Fruit fly (Drosophila melanogaster) whole organism, wandering third instar larva: Measurements from ENCODE around the gene CG6678.

ENCODE experiments used
- Abd-B ChIP-seq: fragments of >200 bp; optimal IDR thresholded peaks from 2 replicates; lab custom pipeline; 2017; ENCODE audit warnings: missing biosample characterization, missing genetic modification characterization
- CG9705 ChIP-seq: fragments of 200-800 bp; sonication (Bioruptor generic); optimal IDR thresholded peaks from 2 replicates; lab custom pipeline; 2018; ENCODE audit warnings: missing biosample characterization, mild to moderate bottlenecking, missing genetic modification characterization
- CrebA ChIP-seq: fragments of 200-800 bp; sonication (Bioruptor generic); optimal IDR thresholded peaks from 2 replicates; lab custom pipeline; 2016; ENCODE audit warnings: missing biosample characterization, mild to moderate bottlenecking, missing genetic modification characterization, borderline replicate concordance
- Dfd ChIP-seq: fragments of >200 bp; optimal IDR thresholded peaks from 2 replicates; lab custom pipeline; 2017; ENCODE audit warnings: missing biosample characterization, missing genetic modification characterization
- Dif ChIP-seq: fragments of 200-275, 200-300 bp; sonication (Bioruptor generic); optimal IDR thresholded peaks from 2 replicates; lab custom pipeline; 2018; ENCODE audit warnings: missing biosample characterization, missing genetic modification characterization; ENCODE audit not compliant: partially characterized antibody
- GATAd ChIP-seq: sonication (Bioruptor generic); optimal IDR thresholded peaks from 2 replicates; lab custom pipeline; 2016; ENCODE audit warnings: missing biosample characterization, missing genetic modification characterization
- HLH106 ChIP-seq: fragments of 200-800 bp; optimal IDR thresholded peaks from 3 replicates; lab custom pipeline; 2019; ENCODE audit warnings: missing biosample characterization, mild to moderate bottlenecking, missing genetic modification characterization, moderate library complexity
- Hr83 ChIP-seq: fragments of 200-300 bp; sonication (Bioruptor generic); optimal IDR thresholded peaks from 2 replicates; lab custom pipeline; 2016; ENCODE audit warnings: missing biosample characterization, mild to moderate bottlenecking, missing genetic modification characterization, moderate library complexity; ENCODE audit not compliant: poor library complexity, severe bottlenecking
- Jra ChIP-seq: sonication (Bioruptor generic); optimal IDR thresholded peaks from 2 replicates; lab custom pipeline; 2016; ENCODE audit warnings: missing biosample characterization, missing genetic modification characterization
- Mio ChIP-seq: sonication (Bioruptor generic); optimal IDR thresholded peaks from 2 replicates; lab custom pipeline; 2016; ENCODE audit warnings: missing biosample characterization, missing genetic modification characterization
- Myc ChIP-seq: fragments of >200 bp; optimal IDR thresholded peaks from 2 replicates; lab custom pipeline; 2017
- Rel ChIP-seq, 2 experiments: fragments of 200-800 bp; sonication (Bioruptor generic) in 1 of 2; optimal IDR thresholded peaks; 2 replicates in 1 of 2; 3 replicates in 1 of 2; lab custom pipeline; 2016 to 2019; ENCODE audit warnings: mild to moderate bottlenecking in 2 of 2, missing biosample characterization in 2 of 2, missing genetic modification characterization in 2 of 2, moderate library complexity in 1 of 2
- Sp1 ChIP-seq: fragments of 200-800 bp; sonication (Bioruptor generic); optimal IDR thresholded peaks from 3 replicates; lab custom pipeline; 2019; ENCODE audit warnings: missing biosample characterization, mild to moderate bottlenecking, missing genetic modification characterization, moderate library complexity
- Vsx2 ChIP-seq: fragments of 200-300, 225-300 bp; sonication (Bioruptor generic); optimal IDR thresholded peaks from 2 replicates; lab custom pipeline; 2018; ENCODE audit warnings: missing biosample characterization, missing genetic modification characterization; ENCODE audit not compliant: partially characterized antibody
- br ChIP-seq: fragments of 200-800 bp; sonication (Bioruptor generic); optimal IDR thresholded peaks from 2 replicates; lab custom pipeline; 2016; ENCODE audit warnings: missing biosample characterization, missing genetic modification characterization
- brk ChIP-seq: fragments of 200-800 bp; sonication (Bioruptor generic); optimal IDR thresholded peaks from 2 replicates; lab custom pipeline; 2016; ENCODE audit warnings: missing biosample characterization, mild to moderate bottlenecking, missing genetic modification characterization
- dl ChIP-seq, 2 experiments: fragments of 175-275, 200-275 bp in 1 of 2; fragments of 200-275 bp in 1 of 2; sonication (Bioruptor generic); optimal IDR thresholded peaks; lab custom pipeline; 2018; ENCODE audit warnings: mild to moderate bottlenecking in 2 of 2, missing biosample characterization in 2 of 2, missing genetic modification characterization in 2 of 2, moderate library complexity in 2 of 2; ENCODE audit not compliant: partially characterized antibody in 2 of 2, insufficient read depth in 1 of 2
- dsf ChIP-seq: sonication (Bioruptor generic); optimal IDR thresholded peaks from 2 replicates; lab custom pipeline; 2016; ENCODE audit warnings: missing biosample characterization, missing genetic modification characterization, borderline replicate concordance
- ey ChIP-seq: fragments of 200-800 bp; sonication (Bioruptor generic); optimal IDR thresholded peaks from 2 replicates; lab custom pipeline; 2016; ENCODE audit warnings: missing biosample characterization, missing genetic modification characterization
- foxo ChIP-seq, 2 experiments: fragments of 200-800 bp; sonication (Bioruptor generic); optimal IDR thresholded peaks; 2 replicates in 1 of 2; 3 replicates in 1 of 2; lab custom pipeline; 2016 to 2017; ENCODE audit warnings: missing biosample characterization in 2 of 2, missing genetic modification characterization in 2 of 2
- h ChIP-seq: fragments of 200-800 bp; sonication (Bioruptor generic); optimal IDR thresholded peaks from 3 replicates; lab custom pipeline; 2016; ENCODE audit warnings: missing biosample characterization, mild to moderate bottlenecking, missing genetic modification characterization
- jim ChIP-seq: fragments of 175-275, 200-325 bp; sonication (Bioruptor generic); optimal IDR thresholded peaks from 2 replicates; lab custom pipeline; 2016; ENCODE audit warnings: missing biosample characterization, mild to moderate bottlenecking, missing genetic modification characterization
- lola ChIP-seq: fragments of >200 bp; optimal IDR thresholded peaks from 2 replicates; lab custom pipeline; 2017; ENCODE audit warnings: missing biosample characterization, missing genetic modification characterization
- psq ChIP-seq: fragments of 200-800 bp; sonication (Bioruptor generic); optimal IDR thresholded peaks from 3 replicates; lab custom pipeline; 2017; ENCODE audit warnings: missing biosample characterization, mild to moderate bottlenecking, missing genetic modification characterization, moderate library complexity
- sage ChIP-seq: fragments of 200-800 bp; sonication (Bioruptor generic); optimal IDR thresholded peaks from 2 replicates; lab custom pipeline; 2016; ENCODE audit warnings: missing biosample characterization, mild to moderate bottlenecking, missing genetic modification characterization
- sv ChIP-seq: fragments of 200-800 bp; sonication (Bioruptor generic); optimal IDR thresholded peaks from 3 replicates; lab custom pipeline; 2016; ENCODE audit warnings: missing biosample characterization, missing genetic modification characterization
- tai ChIP-seq: sonication (Bioruptor generic); optimal IDR thresholded peaks from 2 replicates; lab custom pipeline; 2016; ENCODE audit warnings: missing biosample characterization, missing genetic modification characterization
- woc ChIP-seq: sonication (Bioruptor generic); optimal IDR thresholded peaks from 2 replicates; lab custom pipeline; 2016; ENCODE audit warnings: missing biosample characterization, mild to moderate bottlenecking, missing genetic modification characterization

CG6678 gene

dm6 chr3R:21859509-21859908 lies 27.3 kb upstream of the CG6678 start (continued):
- peak; percentile 95 for TF ChIP-seq HLH106 (tag; lab: Kevin White, UChicago)
- no peak for TF ChIP-seq lola (GFP tag; lab: Kevin White, UChicago)

DNA sequence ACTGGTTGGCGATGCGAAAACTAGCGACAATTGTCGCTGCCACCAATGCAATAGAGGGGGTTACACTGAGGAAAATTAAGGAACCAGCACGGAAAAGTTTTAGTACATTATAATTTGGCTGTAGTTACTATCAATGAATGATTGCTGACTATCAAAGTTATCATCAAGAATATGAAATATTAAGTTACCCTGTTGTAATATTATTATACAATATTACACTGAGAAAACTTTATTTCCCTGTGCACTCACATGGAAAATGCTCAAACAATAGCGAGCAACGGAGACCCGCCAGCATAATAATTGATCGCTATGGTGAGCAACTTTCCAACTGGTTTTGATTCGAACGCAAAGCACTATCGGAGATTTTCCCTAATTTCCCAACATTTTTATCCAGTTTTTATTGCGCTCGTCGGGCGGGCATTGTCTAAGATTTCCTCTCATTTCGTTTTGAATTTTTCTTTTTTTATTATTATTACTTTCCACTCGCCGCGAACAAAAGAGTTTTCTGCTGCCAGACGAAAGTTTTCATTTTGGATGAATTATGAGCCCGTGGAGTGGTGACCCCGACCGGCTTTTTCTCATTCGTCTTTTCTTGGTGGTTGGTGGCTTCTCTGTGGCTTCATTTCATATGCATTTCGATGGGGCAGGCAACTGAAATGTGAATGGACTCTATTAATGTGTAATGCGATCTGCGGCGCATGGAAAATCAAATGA lies 24.5 kb upstream of the CG6678 start:
- TF ChIP-seq sage (GFP tag; lab: Kevin White, UChicago) (no peak), Dif (GFP tag; lab: Kevin White, UChicago) (no peak), Myc (no peak), sv (GFP tag; lab: Kevin White, UChicago) (no peak), woc (GFP tag; lab: Kevin White, UChicago) (no peak), Hr83 (no peak), Dfd (no peak), Rel (GFP tag; optimal IDR thresholded peaks at IDR 0.05; lab: Kevin White, UChicago) (no peak), Rel (tag; optimal IDR thresholded peaks at IDR 0.05; lab: Kevin White, UChicago) (no peak), Sp1 (GFP tag; lab: Kevin White, UChicago) (no peak), Vsx2 (no peak)

DNA sequence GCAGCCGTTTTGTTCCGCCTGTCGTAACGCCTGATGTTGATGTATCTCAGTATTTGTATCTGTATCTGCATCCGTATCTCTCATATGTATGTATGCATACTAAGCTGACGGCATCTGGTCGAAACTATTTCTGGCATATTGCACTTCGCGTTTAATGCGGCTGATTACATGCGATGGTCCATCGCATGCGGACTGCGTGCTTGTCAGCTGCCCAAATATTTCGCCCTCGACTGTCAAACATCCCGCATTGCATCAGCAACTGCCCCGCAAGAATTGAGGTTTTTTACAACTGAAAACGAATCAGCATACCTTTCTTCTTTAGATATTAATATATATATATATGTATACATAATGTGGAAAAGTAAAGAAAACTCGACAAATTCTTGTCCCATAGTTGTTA lies 24.0 kb upstream of the CG6678 start:
- TF ChIP-seq Jra (no peak), GATAd (GFP tag; lab: Kevin White, UChicago) (no peak), foxo (GFP tag; optimal IDR thresholded peaks at IDR 0.05; lab: Kevin White, UChicago) (no peak), Abd-B (GFP tag; lab: Kevin White, UChicago) (no peak), br (GFP tag; lab: Kevin White, UChicago) (no peak), sage (GFP tag; lab: Kevin White, UChicago) (no peak), CG9705 (GFP tag; lab: Kevin White, UChicago) (no peak), psq (no peak), Vsx2 (no peak), dsf (GFP tag; lab: Kevin White, UChicago) (no peak), h (GFP tag; lab: Kevin White, UChicago) (no peak), Myc (no peak), woc (GFP tag; lab: Kevin White, UChicago) (no peak)

DNA sequence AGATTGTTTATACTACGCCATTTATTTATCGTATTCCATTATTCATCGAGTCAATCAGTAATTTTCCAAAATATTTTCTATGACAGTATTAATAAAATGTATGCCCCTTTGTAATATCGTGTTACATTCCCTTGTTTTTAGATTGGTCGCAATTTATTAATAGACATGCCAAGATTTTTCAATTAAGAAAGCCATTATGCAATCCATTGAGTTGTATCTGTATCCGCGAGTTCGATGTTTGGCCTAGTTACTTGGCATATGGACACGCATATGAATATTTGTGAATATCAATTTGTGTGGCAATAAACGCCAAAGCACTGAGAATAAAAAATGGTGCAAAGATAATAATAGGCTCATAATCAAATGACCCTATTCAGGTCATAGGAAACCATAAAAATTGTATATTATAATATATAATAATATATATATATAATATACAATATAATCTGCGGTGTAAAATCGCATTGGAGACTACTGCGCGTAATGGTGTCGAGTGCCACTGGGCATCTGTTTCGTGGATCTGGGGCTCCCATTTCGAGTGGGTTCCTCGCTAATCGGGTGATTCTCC lies 22.9 kb upstream of the CG6678 start:
- TF ChIP-seq CG9705 (GFP tag; lab: Kevin White, UChicago), result no peak
- no peak for TF ChIP-seq Rel (GFP tag; optimal IDR thresholded peaks at IDR 0.05; lab: Kevin White, UChicago)
- TF ChIP-seq Rel (tag; optimal IDR thresholded peaks at IDR 0.05; lab: Kevin White, UChicago), result peak; percentile 12

DNA sequence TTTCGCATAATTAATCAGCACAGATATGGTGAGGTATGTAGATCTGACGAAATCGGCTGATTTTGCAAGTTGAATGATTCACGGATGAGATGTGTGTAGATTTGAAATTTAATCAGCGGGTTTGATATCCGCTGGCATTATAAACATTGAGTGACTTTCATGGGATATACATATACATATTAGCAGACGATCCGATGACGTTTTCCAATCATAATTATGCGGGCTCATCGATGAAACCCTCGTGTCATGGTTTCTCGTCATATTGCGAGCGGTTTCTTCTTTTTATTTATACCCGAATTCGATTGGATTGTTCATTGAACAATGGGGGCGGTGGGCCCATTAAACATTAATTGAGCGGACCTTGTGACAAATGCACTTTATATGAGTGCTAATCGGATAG lies 22.3 kb upstream of the CG6678 start:
- TF ChIP-seq dl (GFP tag; optimal IDR thresholded peaks at IDR 0.05; lab: Kevin White, UChicago; ENCODE audit: insufficient read depth in 1 of 2, partially characterized antibody in 2 of 2), result no peak
- no peak for TF ChIP-seq foxo (GFP tag; optimal IDR thresholded peaks at IDR 0.05; lab: Kevin White, UChicago)

- TF ChIP-seq woc (GFP tag; lab: Kevin White, UChicago), result no peak
- TF ChIP-seq CrebA (GFP tag; lab: Kevin White, UChicago), result peak; percentile 2
- no peak for TF ChIP-seq sv (GFP tag; lab: Kevin White, UChicago)
- TF ChIP-seq sage (GFP tag; lab: Kevin White, UChicago), result peak; percentile 12
- TF ChIP-seq brk (GFP tag; lab: Kevin White, UChicago), result peak; percentile 41
- TF ChIP-seq Sp1 (GFP tag; lab: Kevin White, UChicago), result no peak
Measured at dm6 chr3R:21864992-21865391, 21.8 kb upstream of the CG6678 start, which contains the start of gene lsn. Gene lsn, plus strand, starts transcription at chr3R:21865168.

- no peak for TF ChIP-seq Dif (GFP tag; lab: Kevin White, UChicago)
- no peak for TF ChIP-seq Sp1 (GFP tag; lab: Kevin White, UChicago)
- TF ChIP-seq h (GFP tag; lab: Kevin White, UChicago), result no peak
- no peak for TF ChIP-seq Myc
- TF ChIP-seq tai (GFP tag; lab: Kevin White, UChicago), result no peak
- TF ChIP-seq jim (GFP tag; lab: Kevin White, UChicago), result no peak
- no peak for TF ChIP-seq CrebA (GFP tag; lab: Kevin White, UChicago)
- no peak for TF ChIP-seq Dfd
- TF ChIP-seq Mio (GFP tag; lab: Kevin White, UChicago), result no peak
- no peak for TF ChIP-seq ey (GFP tag; lab: Kevin White, UChicago)
Measured at dm6 chr3R:21867819-21868218, 19.0 kb upstream of the CG6678 start, which contains the start of the genes CG6569 and Cby. Gene CG6569, minus strand, starts transcription at chr3R:21867919. Gene Cby, plus strand, starts transcription at chr3R:21868003.
